Fruit fly (Drosophila melanogaster): Measurements from ENCODE around the gene mor.

The mor gene

DNA sequence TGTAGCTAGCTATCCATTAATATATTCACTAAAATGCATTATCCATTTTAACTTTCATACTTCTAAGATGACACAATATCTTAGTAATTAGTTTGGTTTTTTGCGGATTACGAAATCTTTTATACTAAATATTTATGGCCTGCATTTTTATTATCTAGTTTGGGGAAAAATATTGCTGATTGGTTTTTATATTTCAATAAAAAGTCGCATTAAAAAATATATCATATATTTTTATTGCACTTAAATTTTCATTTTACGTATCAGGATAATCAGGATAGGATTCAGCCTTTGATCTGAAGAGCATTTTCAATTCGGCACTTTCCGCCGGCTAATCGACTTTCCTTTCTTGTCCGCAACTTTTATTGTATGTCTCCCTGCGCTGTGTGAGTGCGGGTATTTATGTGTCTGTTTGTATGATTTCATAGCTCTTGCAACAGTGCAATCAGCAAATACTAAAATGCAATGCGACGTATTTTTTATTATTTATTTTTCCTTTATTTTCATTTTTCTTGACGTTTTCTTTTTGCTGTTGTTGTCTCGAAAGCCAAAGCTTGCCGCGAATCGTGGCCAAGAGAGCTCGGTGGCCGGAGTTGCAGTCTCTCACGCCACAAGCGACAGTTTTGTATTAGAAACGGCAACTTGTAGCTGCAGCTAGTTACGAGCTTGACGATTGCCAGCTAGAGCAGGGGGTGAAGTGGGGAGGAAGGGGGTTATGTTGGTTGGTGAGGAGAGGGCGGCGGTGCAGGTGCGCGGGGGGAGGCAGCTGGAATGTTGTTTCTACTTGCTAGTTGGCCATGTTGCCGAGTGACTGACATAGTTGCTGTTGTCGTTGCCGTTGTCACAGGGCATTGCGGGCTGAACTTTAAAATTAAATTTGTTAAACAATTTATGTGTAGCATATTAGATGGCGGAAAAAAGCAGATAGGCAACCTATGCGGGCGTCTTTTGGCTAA lies 49.8 kb downstream of the mor start:
- TF ChIP-seq mld (GFP tag; IDR thresholded peaks at IDR 0.05; ENCODE audit: partially characterized antibody) (no peak), Xbp1 (GFP tag; optimal IDR thresholded peaks at IDR 0.05) (no peak), Drgx (GFP tag; IDR thresholded peaks at IDR 0.05) (peak; percentile 36), CG30020 (tag; optimal IDR thresholded peaks at IDR 0.05) (no peak), Spps (tag; optimal IDR thresholded peaks at IDR 0.05) (no peak), CG3726 (GFP tag; IDR thresholded peaks at IDR 0.05) (no peak), al (GFP tag; IDR thresholded peaks at IDR 0.05) (no peak), CG4328 (GFP tag; optimal IDR thresholded peaks at IDR 0.05) (no peak), CG9727 (GFP tag; optimal IDR thresholded peaks at IDR 0.05) (no peak), Atf3 (GFP tag; optimal IDR thresholded peaks at IDR 0.05) (no peak), crol (GFP tag; IDR thresholded peaks at IDR 0.05) (peak; percentile 89), Aef1 (GFP tag; IDR thresholded peaks at IDR 0.05) (no peak), gcm (GFP tag; optimal IDR thresholded peaks at IDR 0.05) (peak; percentile 58), HLHmδ (GFP tag; optimal IDR thresholded peaks at IDR 0.05) (no peak), fu2 (GFP tag; optimal IDR thresholded peaks at IDR 0.05) (no peak), sd (tag; optimal IDR thresholded peaks at IDR 0.05) (peak; percentile 86), sens (GFP tag) (peak; percentile 19), D19A (tag; optimal IDR thresholded peaks at IDR 0.05) (peak; percentile 36), kni (GFP tag; optimal IDR thresholded peaks at IDR 0.05) (peak; percentile 30)

DNA sequence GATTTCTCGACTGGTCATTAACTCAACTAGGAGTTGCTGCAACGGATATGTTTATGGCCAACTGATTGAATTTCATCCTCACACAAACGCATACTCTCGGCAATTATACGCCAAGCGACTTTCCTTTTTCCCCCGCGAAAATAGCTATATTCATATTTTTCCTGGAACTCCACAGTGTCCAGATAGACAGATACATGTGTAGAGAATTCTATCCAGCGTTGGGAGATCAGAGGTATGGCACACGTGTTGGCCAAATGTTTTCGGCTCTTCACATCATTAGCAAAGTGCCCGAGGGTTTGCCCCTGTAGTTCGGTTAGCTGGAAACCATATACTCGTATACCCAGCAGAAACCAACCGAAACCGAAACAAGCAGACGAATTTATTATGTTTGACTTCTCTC lies 51.0 kb downstream of the mor start:
- TF ChIP-seq wor (GFP tag; IDR thresholded peaks at IDR 0.05) (no peak), CG10209 (GFP tag; optimal IDR thresholded peaks at IDR 0.05) (no peak), CG8944 (GFP tag; optimal IDR thresholded peaks at IDR 0.05) (no peak), CG9932 (GFP tag; IDR thresholded peaks at IDR 0.05) (no peak), bowl (GFP tag; IDR thresholded peaks at IDR 0.05) (no peak), CG10267 (tag; optimal IDR thresholded peaks at IDR 0.05) (no peak), CG34224 (GFP tag; IDR thresholded peaks at IDR 0.05; ENCODE audit: partially characterized antibody) (no peak), CG11093 (GFP tag; IDR thresholded peaks at IDR 0.05) (no peak), Atf6 (GFP tag; IDR thresholded peaks at IDR 0.05) (no peak), ems (GFP tag; optimal IDR thresholded peaks at IDR 0.05) (no peak), CG2116 (GFP tag; optimal IDR thresholded peaks at IDR 0.05) (no peak), twi (tag; optimal IDR thresholded peaks at IDR 0.05) (peak; percentile 98), CG4360 (GFP tag; IDR thresholded peaks at IDR 0.05) (no peak), NfI (GFP tag; optimal IDR thresholded peaks at IDR 0.05) (no peak), zen (tag; optimal IDR thresholded peaks at IDR 0.05) (peak; percentile 71)

DNA sequence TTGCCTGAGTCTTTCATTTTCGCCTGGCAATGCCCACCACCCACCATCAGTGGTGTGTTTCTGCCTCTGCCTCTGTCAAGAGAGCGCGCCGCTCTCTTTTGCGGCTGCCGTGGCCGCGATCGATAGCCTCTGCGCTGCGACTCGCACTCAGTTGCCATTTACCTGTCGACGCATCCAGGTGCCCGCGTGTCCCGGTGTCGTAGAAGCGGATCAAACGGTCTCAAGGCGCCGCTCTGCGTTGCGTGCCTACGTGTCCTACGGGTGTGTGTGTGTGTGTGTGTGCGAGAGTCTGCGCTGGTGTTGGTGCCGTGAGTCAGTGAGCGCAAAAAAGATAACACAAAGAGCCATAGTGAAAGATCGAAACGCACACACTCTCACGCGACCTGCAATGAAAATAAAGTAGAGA lies 52.0 kb downstream of the mor start, which contains the start of gene Fbxl7:
Gene Fbxl7 (plus strand): TSS at position 148 of the 406 bp plus-strand sequence.
- TF ChIP-seq Trl (optimal IDR thresholded peaks at IDR 0.05) (peak; percentile 43 to 78), Trl (GFP tag; optimal IDR thresholded peaks at IDR 0.05) (peak; percentile 26), bbx (GFP tag; IDR thresholded peaks at IDR 0.05; ENCODE audit: partially characterized antibody) (peak; percentile 51), CG2712 (tag; optimal IDR thresholded peaks at IDR 0.05) (peak; percentile 4), CG3163 (GFP tag; optimal IDR thresholded peaks at IDR 0.05) (peak; percentile 95), nmo (GFP tag; optimal IDR thresholded peaks at IDR 0.05) (peak; percentile 13), ac (GFP tag; optimal IDR thresholded peaks at IDR 0.05) (peak; percentile 13), gcm (GFP tag; optimal IDR thresholded peaks at IDR 0.05) (peak; percentile 16), CG13424 (tag; optimal IDR thresholded peaks at IDR 0.05) (no peak), zen (tag; optimal IDR thresholded peaks at IDR 0.05) (peak; percentile 66), CG17328 (GFP tag; IDR thresholded peaks at IDR 0.05) (0 out of 2 replicates have a peak, but pooled peaks have one; percentile 18), gce (GFP tag; IDR thresholded peaks at IDR 0.05) (peak; percentile 51; the same call in 1 of the 3 replicates), CG4360 (GFP tag; IDR thresholded peaks at IDR 0.05) (peak; percentile 30; the same call in 1 of the 2 replicates), chn (GFP tag; optimal IDR thresholded peaks at IDR 0.05) (peak; percentile 64), Rfx (GFP tag; IDR thresholded peaks at IDR 0.05) (0 out of 2 replicates have a peak, but pooled peaks have one; percentile 20), Antp (GFP tag; optimal IDR thresholded peaks at IDR 0.05) (no peak), Drgx (GFP tag; IDR thresholded peaks at IDR 0.05) (peak; percentile 23; the same call in 1 of the 2 replicates), twi (tag; optimal IDR thresholded peaks at IDR 0.05) (no peak), rib (GFP tag; IDR thresholded peaks at IDR 0.05) (peak; percentile 64)

Data from whole organism, embryonic.